Worm (Caenorhabditis elegans): ENCODE data around the gene sms-2.

DNA sequence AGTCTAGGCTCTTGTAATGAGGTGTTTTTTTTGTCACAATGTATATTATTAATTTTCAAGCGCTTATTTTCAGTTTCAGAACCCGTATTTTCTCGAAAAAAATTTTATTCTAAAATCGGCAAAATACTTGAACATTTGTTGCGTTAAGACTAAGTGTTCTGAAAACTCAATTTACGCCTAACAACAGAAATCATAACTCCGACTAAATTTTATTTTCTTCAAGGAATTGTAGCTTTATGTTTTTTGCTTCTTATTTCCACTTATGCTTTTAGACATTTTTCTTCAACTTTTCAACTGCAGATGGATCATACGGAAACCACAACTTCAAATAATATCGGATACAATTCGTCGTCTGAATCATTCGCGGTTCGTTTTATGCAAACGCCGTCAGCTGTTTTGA, 15.2 kb downstream of the sms-2 start, which contains the start of gene F35H12.1:
- TF ChIP-seq ama-1 (optimal IDR thresholded peaks at IDR 0.05): no peak
- no peak for TF ChIP-seq ets-7 (tag; optimal IDR thresholded peaks at IDR 0.05)
- no peak for TF ChIP-seq scrt-1 (GFP tag; IDR thresholded peaks at IDR 0.05)
- TF ChIP-seq tra-4 (tag; optimal IDR thresholded peaks at IDR 0.05): no peak
- TF ChIP-seq tbx-11 (GFP tag; IDR thresholded peaks at IDR 0.05): no peak
- no peak for TF ChIP-seq flt-1 (GFP tag; IDR thresholded peaks at IDR 0.05)
- no peak for TF ChIP-seq B0310.2 (tag; optimal IDR thresholded peaks at IDR 0.05)
- no peak for TF ChIP-seq sea-1 (GFP tag; conservative IDR thresholded peaks at IDR 0.05)
- no peak for TF ChIP-seq tbx-37 (GFP tag; conservative IDR thresholded peaks at IDR 0.05)
- no peak for TF ChIP-seq pes-1 (GFP tag; IDR thresholded peaks at IDR 0.05)
- TF ChIP-seq ceh-13 (GFP tag; optimal IDR thresholded peaks at IDR 0.05): no peak
- no peak for TF ChIP-seq aly-1 (tag; optimal IDR thresholded peaks at IDR 0.05)
- no peak for TF ChIP-seq F13C5.2 (tag; optimal IDR thresholded peaks at IDR 0.05)
- no peak for TF ChIP-seq hmbx-1 (tag; optimal IDR thresholded peaks at IDR 0.05)

Measured in whole organism, early embryonic.